Worm (Caenorhabditis elegans) whole organism, L3 larva: ENCODE data around the gene col-12.

Experiments used
- skn-1 ChIP-seq: fragments of 150-350 bp; optimal IDR thresholded peaks from 2 replicates; lab custom pipeline; 2014; ENCODE audit warnings: missing biosample characterization, missing genetic modification characterization
- tbx-2 ChIP-seq: sonication (generic microtip); optimal IDR thresholded peaks from 2 replicates; lab custom pipeline; 2016; ENCODE audit warnings: mild to moderate bottlenecking, missing genetic modification characterization, missing compliant biosample characterization
- ztf-11 ChIP-seq: fragments of 150-350 bp; optimal IDR thresholded peaks from 2 replicates; lab custom pipeline; 2014; ENCODE audit warnings: missing biosample characterization, missing genetic modification characterization

ce11 chrV:10469845-10470244 is 44.8 kb upstream of the col-12 start:
- TF ChIP-seq tbx-2 (tag; lab: Kevin White, UChicago) (no peak), skn-1 (no peak), ztf-11 (tag; lab: Kevin White, UChicago) (no peak)
